Fruit fly (Drosophila melanogaster) whole organism, wandering third instar larva: ENCODE measurements around the gene chic.

Experiments used
- Abd-B ChIP-seq: fragments of >200 bp; optimal IDR thresholded peaks from 2 replicates; lab custom pipeline; 2017; ENCODE audit warnings: missing biosample characterization, missing genetic modification characterization
- CG32264 ChIP-seq: fragments of 200-800 bp; sonication (Bioruptor generic); optimal IDR thresholded peaks from 2 replicates; lab custom pipeline; 2016; ENCODE audit warnings: missing biosample characterization, missing genetic modification characterization
- CG9705 ChIP-seq: fragments of 200-800 bp; sonication (Bioruptor generic); optimal IDR thresholded peaks from 2 replicates; lab custom pipeline; 2018; ENCODE audit warnings: missing biosample characterization, mild to moderate bottlenecking, missing genetic modification characterization
- CrebA ChIP-seq: fragments of 200-800 bp; sonication (Bioruptor generic); optimal IDR thresholded peaks from 2 replicates; lab custom pipeline; 2016; ENCODE audit warnings: missing biosample characterization, mild to moderate bottlenecking, missing genetic modification characterization, borderline replicate concordance
- Dfd ChIP-seq: fragments of >200 bp; optimal IDR thresholded peaks from 2 replicates; lab custom pipeline; 2017; ENCODE audit warnings: missing biosample characterization, missing genetic modification characterization
- Dif ChIP-seq: fragments of 200-275, 200-300 bp; sonication (Bioruptor generic); optimal IDR thresholded peaks from 2 replicates; lab custom pipeline; 2018; ENCODE audit warnings: missing biosample characterization, missing genetic modification characterization; ENCODE audit not compliant: partially characterized antibody
- GATAd ChIP-seq: sonication (Bioruptor generic); optimal IDR thresholded peaks from 2 replicates; lab custom pipeline; 2016; ENCODE audit warnings: missing biosample characterization, missing genetic modification characterization
- HLH106 ChIP-seq: fragments of 200-800 bp; optimal IDR thresholded peaks from 3 replicates; lab custom pipeline; 2019; ENCODE audit warnings: missing biosample characterization, mild to moderate bottlenecking, missing genetic modification characterization, moderate library complexity
- Hnf4 ChIP-seq: fragments of 200-800 bp; sonication (Bioruptor generic); optimal IDR thresholded peaks from 2 replicates; lab custom pipeline; 2016; ENCODE audit warnings: missing biosample characterization, mild to moderate bottlenecking, missing genetic modification characterization
- Hr78 ChIP-seq: fragments of >200 bp; optimal IDR thresholded peaks from 2 replicates; lab custom pipeline; 2017; ENCODE audit warnings: missing biosample characterization, missing genetic modification characterization
- Hr83 ChIP-seq: fragments of 200-300 bp; sonication (Bioruptor generic); optimal IDR thresholded peaks from 2 replicates; lab custom pipeline; 2016; ENCODE audit warnings: missing biosample characterization, mild to moderate bottlenecking, missing genetic modification characterization, moderate library complexity; ENCODE audit not compliant: poor library complexity, severe bottlenecking
- Jra ChIP-seq: sonication (Bioruptor generic); optimal IDR thresholded peaks from 2 replicates; lab custom pipeline; 2016; ENCODE audit warnings: missing biosample characterization, missing genetic modification characterization
- Mio ChIP-seq: sonication (Bioruptor generic); optimal IDR thresholded peaks from 2 replicates; lab custom pipeline; 2016; ENCODE audit warnings: missing biosample characterization, missing genetic modification characterization
- Myc ChIP-seq: fragments of >200 bp; optimal IDR thresholded peaks from 2 replicates; lab custom pipeline; 2017
- N ChIP-seq: fragments of >200 bp; optimal IDR thresholded peaks from 2 replicates; lab custom pipeline; 2018; ENCODE audit warnings: missing biosample characterization, missing external identifiers, missing genetic modification characterization
- OdsH ChIP-seq: fragments of 200-800 bp; sonication (Bioruptor generic); optimal IDR thresholded peaks from 2 replicates; lab custom pipeline; 2016; ENCODE audit warnings: missing biosample characterization, mild to moderate bottlenecking, missing genetic modification characterization
- Rel ChIP-seq, 2 experiments: fragments of 200-800 bp; sonication (Bioruptor generic) in 1 of 2; optimal IDR thresholded peaks; 2 replicates in 1 of 2; 3 replicates in 1 of 2; lab custom pipeline; 2016 to 2019; ENCODE audit warnings: mild to moderate bottlenecking in 2 of 2, missing biosample characterization in 2 of 2, missing genetic modification characterization in 2 of 2, moderate library complexity in 1 of 2
- Sp1 ChIP-seq: fragments of 200-800 bp; sonication (Bioruptor generic); optimal IDR thresholded peaks from 3 replicates; lab custom pipeline; 2019; ENCODE audit warnings: missing biosample characterization, mild to moderate bottlenecking, missing genetic modification characterization, moderate library complexity
- Vsx2 ChIP-seq: fragments of 200-300, 225-300 bp; sonication (Bioruptor generic); optimal IDR thresholded peaks from 2 replicates; lab custom pipeline; 2018; ENCODE audit warnings: missing biosample characterization, missing genetic modification characterization; ENCODE audit not compliant: partially characterized antibody
- br ChIP-seq: fragments of 200-800 bp; sonication (Bioruptor generic); optimal IDR thresholded peaks from 2 replicates; lab custom pipeline; 2016; ENCODE audit warnings: missing biosample characterization, missing genetic modification characterization
- brk ChIP-seq: fragments of 200-800 bp; sonication (Bioruptor generic); optimal IDR thresholded peaks from 2 replicates; lab custom pipeline; 2016; ENCODE audit warnings: missing biosample characterization, mild to moderate bottlenecking, missing genetic modification characterization
- dl ChIP-seq, 2 experiments: fragments of 175-275, 200-275 bp in 1 of 2; fragments of 200-275 bp in 1 of 2; sonication (Bioruptor generic); optimal IDR thresholded peaks; lab custom pipeline; 2018; ENCODE audit warnings: mild to moderate bottlenecking in 2 of 2, missing biosample characterization in 2 of 2, missing genetic modification characterization in 2 of 2, moderate library complexity in 2 of 2; ENCODE audit not compliant: partially characterized antibody in 2 of 2, insufficient read depth in 1 of 2
- dmrt93B ChIP-seq: fragments of 200-800 bp; sonication (Bioruptor generic); optimal IDR thresholded peaks from 2 replicates; lab custom pipeline; 2018; ENCODE audit warnings: missing biosample characterization, mild to moderate bottlenecking, missing genetic modification characterization
- dsf ChIP-seq: sonication (Bioruptor generic); optimal IDR thresholded peaks from 2 replicates; lab custom pipeline; 2016; ENCODE audit warnings: missing biosample characterization, missing genetic modification characterization, borderline replicate concordance
- ey ChIP-seq: fragments of 200-800 bp; sonication (Bioruptor generic); optimal IDR thresholded peaks from 2 replicates; lab custom pipeline; 2016; ENCODE audit warnings: missing biosample characterization, missing genetic modification characterization
- foxo ChIP-seq, 2 experiments: fragments of 200-800 bp; sonication (Bioruptor generic); optimal IDR thresholded peaks; 2 replicates in 1 of 2; 3 replicates in 1 of 2; lab custom pipeline; 2016 to 2017; ENCODE audit warnings: missing biosample characterization in 2 of 2, missing genetic modification characterization in 2 of 2
- fru ChIP-seq: fragments of 200-800 bp; sonication (Bioruptor generic); optimal IDR thresholded peaks from 3 replicates; lab custom pipeline; 2016; ENCODE audit warnings: missing biosample characterization, mild to moderate bottlenecking, missing genetic modification characterization
- h ChIP-seq: fragments of 200-800 bp; sonication (Bioruptor generic); optimal IDR thresholded peaks from 3 replicates; lab custom pipeline; 2016; ENCODE audit warnings: missing biosample characterization, mild to moderate bottlenecking, missing genetic modification characterization
- jim ChIP-seq: fragments of 175-275, 200-325 bp; sonication (Bioruptor generic); optimal IDR thresholded peaks from 2 replicates; lab custom pipeline; 2016; ENCODE audit warnings: missing biosample characterization, mild to moderate bottlenecking, missing genetic modification characterization
- lola ChIP-seq: fragments of >200 bp; optimal IDR thresholded peaks from 2 replicates; lab custom pipeline; 2017; ENCODE audit warnings: missing biosample characterization, missing genetic modification characterization
- pan ChIP-seq: fragments of >200 bp; optimal IDR thresholded peaks from 2 replicates; lab custom pipeline; 2017
- psq ChIP-seq: fragments of 200-800 bp; sonication (Bioruptor generic); optimal IDR thresholded peaks from 3 replicates; lab custom pipeline; 2017; ENCODE audit warnings: missing biosample characterization, mild to moderate bottlenecking, missing genetic modification characterization, moderate library complexity
- rgr ChIP-seq: fragments of 200-800 bp; sonication (Bioruptor generic); optimal IDR thresholded peaks from 3 replicates; lab custom pipeline; 2016; ENCODE audit warnings: missing biosample characterization, mild to moderate bottlenecking, missing genetic modification characterization
- sage ChIP-seq: fragments of 200-800 bp; sonication (Bioruptor generic); optimal IDR thresholded peaks from 2 replicates; lab custom pipeline; 2016; ENCODE audit warnings: missing biosample characterization, mild to moderate bottlenecking, missing genetic modification characterization
- sv ChIP-seq: fragments of 200-800 bp; sonication (Bioruptor generic); optimal IDR thresholded peaks from 3 replicates; lab custom pipeline; 2016; ENCODE audit warnings: missing biosample characterization, missing genetic modification characterization
- tai ChIP-seq: sonication (Bioruptor generic); optimal IDR thresholded peaks from 2 replicates; lab custom pipeline; 2016; ENCODE audit warnings: missing biosample characterization, missing genetic modification characterization
- usp ChIP-seq: fragments of >200 bp; optimal IDR thresholded peaks from 2 replicates; lab custom pipeline; 2017; ENCODE audit warnings: missing biosample characterization, missing genetic modification characterization
- woc ChIP-seq: sonication (Bioruptor generic); optimal IDR thresholded peaks from 2 replicates; lab custom pipeline; 2016; ENCODE audit warnings: missing biosample characterization, mild to moderate bottlenecking, missing genetic modification characterization

The chic gene

DNA sequence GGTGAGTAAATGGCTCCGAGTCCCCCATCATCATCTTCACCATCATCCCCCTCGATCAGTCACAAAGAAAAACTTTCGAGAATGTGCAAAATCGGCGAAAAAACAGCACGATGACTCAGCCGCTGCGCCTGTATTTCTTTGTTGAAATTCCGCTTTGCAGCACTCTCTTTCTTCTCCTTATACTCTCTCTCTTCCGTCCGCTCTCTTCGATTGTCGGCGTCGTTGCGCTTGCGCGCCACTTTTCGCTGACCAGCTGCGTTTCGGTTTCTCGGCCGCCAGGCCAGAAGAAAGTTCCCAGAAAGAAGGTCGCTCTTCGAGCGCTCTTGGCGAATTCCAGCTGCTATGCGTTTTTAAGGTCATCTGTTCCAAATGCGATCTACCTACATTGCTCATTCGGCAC is 2.4 kb upstream of the chic start:
- peak; percentile 27 for TF ChIP-seq Jra (GFP tag; lab: Kevin White, UChicago)
- peak; percentile 20 for TF ChIP-seq Dif
- TF ChIP-seq N: no peak
- peak; percentile 56 to 59 for TF ChIP-seq dl (GFP tag; optimal IDR thresholded peaks at IDR 0.05; lab: Kevin White, UChicago; ENCODE audit: insufficient read depth in 1 of 2, partially characterized antibody in 2 of 2)
- TF ChIP-seq woc (GFP tag; lab: Kevin White, UChicago): no peak
- TF ChIP-seq tai (GFP tag; lab: Kevin White, UChicago): no peak

DNA sequence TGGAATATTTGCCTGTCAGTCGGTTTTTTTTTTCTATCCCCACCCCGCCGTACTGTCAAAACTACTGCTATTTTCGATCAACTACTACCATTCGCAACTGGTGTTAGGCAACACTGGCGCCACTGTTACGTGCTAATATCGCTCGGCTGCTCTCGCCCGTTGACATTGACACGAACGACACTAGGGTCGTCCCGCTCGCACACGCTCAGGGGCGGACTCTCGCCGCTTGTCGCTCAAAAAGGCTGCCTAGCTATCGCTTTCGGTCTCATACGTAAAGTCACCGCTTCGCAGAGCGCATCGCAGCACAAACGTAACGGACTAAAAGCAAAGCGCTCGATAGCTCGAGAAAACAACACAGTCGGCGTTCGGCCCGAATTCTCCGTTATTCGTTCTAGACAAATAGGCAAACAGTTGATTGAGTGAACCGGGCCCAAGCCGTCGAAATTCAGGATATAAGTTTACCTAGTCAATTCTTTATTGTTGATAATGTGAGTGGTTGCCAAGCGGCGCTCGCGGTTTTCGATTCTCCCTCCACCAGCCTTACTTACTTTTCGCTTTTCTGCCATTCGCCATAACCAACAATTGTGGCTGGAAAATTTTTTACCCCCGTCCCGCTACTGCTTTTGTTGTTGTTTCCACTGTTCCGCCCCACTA is 1.6 kb upstream of the chic start:
- TF ChIP-seq HLH106: peak; percentile 37
- TF ChIP-seq CrebA: no peak
- TF ChIP-seq lola (GFP tag; lab: Kevin White, UChicago): no peak
- peak; percentile 73 for TF ChIP-seq br (GFP tag; lab: Kevin White, UChicago)
- no peak for TF ChIP-seq Mio (GFP tag; lab: Kevin White, UChicago)
- peak; percentile 38 for TF ChIP-seq OdsH (GFP tag; lab: Kevin White, UChicago)
- TF ChIP-seq sv: peak; percentile 27
- peak; percentile 32 for TF ChIP-seq Rel (GFP tag; optimal IDR thresholded peaks at IDR 0.05; lab: Kevin White, UChicago)
- peak; percentile 75 for TF ChIP-seq Rel (tag; optimal IDR thresholded peaks at IDR 0.05; lab: Kevin White, UChicago)
- no peak for TF ChIP-seq usp (GFP tag; lab: Kevin White, UChicago)
- no peak for TF ChIP-seq jim (GFP tag; lab: Kevin White, UChicago)
- TF ChIP-seq pan (lab: Kevin White, UChicago): no peak
- no peak for TF ChIP-seq brk
- peak; percentile 47 to 67 for TF ChIP-seq foxo (GFP tag; optimal IDR thresholded peaks at IDR 0.05; lab: Kevin White, UChicago)
- TF ChIP-seq tai (GFP tag; lab: Kevin White, UChicago): no peak
- no peak for TF ChIP-seq woc (GFP tag; lab: Kevin White, UChicago)
- no peak for TF ChIP-seq dsf (GFP tag; lab: Kevin White, UChicago)
- peak; percentile 78 for TF ChIP-seq Hnf4
- TF ChIP-seq ey (GFP tag; lab: Kevin White, UChicago): peak; percentile 1
- no peak for TF ChIP-seq N
- TF ChIP-seq Myc: no peak
- no peak for TF ChIP-seq Vsx2 (GFP tag; lab: Kevin White, UChicago)
- peak; percentile 32 for TF ChIP-seq psq (GFP tag; lab: Kevin White, UChicago)
- TF ChIP-seq Dif: peak; percentile 79
- peak; percentile 52 for TF ChIP-seq fru (GFP tag; lab: Kevin White, UChicago)
- no peak for TF ChIP-seq Abd-B
- TF ChIP-seq rgr (GFP tag; lab: Kevin White, UChicago): peak; percentile 70
- TF ChIP-seq CG32264 (GFP tag; lab: Kevin White, UChicago): no peak
- TF ChIP-seq sage (GFP tag; lab: Kevin White, UChicago): no peak
- TF ChIP-seq GATAd (GFP tag; lab: Kevin White, UChicago): no peak
- no peak for TF ChIP-seq Hr78 (GFP tag; lab: Kevin White, UChicago)
- peak; percentile 64 for TF ChIP-seq Hr83 (GFP tag; lab: Kevin White, UChicago)
- no peak for TF ChIP-seq Dfd (GFP tag; lab: Kevin White, UChicago)
- peak; percentile 72 for TF ChIP-seq h
- TF ChIP-seq dl (GFP tag; optimal IDR thresholded peaks at IDR 0.05; lab: Kevin White, UChicago; ENCODE audit: insufficient read depth in 1 of 2, partially characterized antibody in 2 of 2): peak in 1 of 2 experiments; percentile 46
- TF ChIP-seq Jra (GFP tag; lab: Kevin White, UChicago): peak; percentile 73
- TF ChIP-seq CG9705: peak; percentile 11
- peak; percentile 73 for TF ChIP-seq Sp1
- no peak for TF ChIP-seq dmrt93B (GFP tag; lab: Kevin White, UChicago)
